Worm (Caenorhabditis elegans) whole organism, midembryonic: Measurements from ENCODE around the gene B0524.2.

Source experiments
- T22C8.4 ChIP-seq: fragments of 200-800 bp; sonication (Bioruptor generic); IDR thresholded peaks from 2 replicates; pipeline ENCODE4 v1.3.6; 2022; ENCODE audit warnings: missing genetic modification characterization, missing compliant biosample characterization
- flt-1 ChIP-seq: fragments of 200-800 bp; sonication (Bioruptor generic); IDR thresholded peaks from 2 replicates; pipeline ENCODE4 v1.3.6; 2022; ENCODE audit warnings: missing genetic modification characterization, missing compliant biosample characterization
- klf-2 ChIP-seq: fragments of 200-800 bp; sonication (Bioruptor generic); conservative IDR thresholded peaks from 2 replicates; pipeline ENCODE4 v1.3.6; 2022; ENCODE audit warnings: missing genetic modification reagents, missing genetic modification characterization, missing compliant biosample characterization
- ref-1 ChIP-seq: fragments of 200-800 bp; sonication (Bioruptor generic); conservative IDR thresholded peaks from 2 replicates; pipeline ENCODE4 v1.3.6; 2022; ENCODE audit warnings: missing genetic modification reagents, missing genetic modification characterization, missing compliant biosample characterization
- ztf-29 ChIP-seq: fragments of 200-800 bp; sonication (Bioruptor generic); IDR thresholded peaks from 2 replicates; pipeline ENCODE4 v1.3.6; 2022; ENCODE audit warnings: missing genetic modification reagents, missing genetic modification characterization, missing compliant biosample characterization

DNA sequence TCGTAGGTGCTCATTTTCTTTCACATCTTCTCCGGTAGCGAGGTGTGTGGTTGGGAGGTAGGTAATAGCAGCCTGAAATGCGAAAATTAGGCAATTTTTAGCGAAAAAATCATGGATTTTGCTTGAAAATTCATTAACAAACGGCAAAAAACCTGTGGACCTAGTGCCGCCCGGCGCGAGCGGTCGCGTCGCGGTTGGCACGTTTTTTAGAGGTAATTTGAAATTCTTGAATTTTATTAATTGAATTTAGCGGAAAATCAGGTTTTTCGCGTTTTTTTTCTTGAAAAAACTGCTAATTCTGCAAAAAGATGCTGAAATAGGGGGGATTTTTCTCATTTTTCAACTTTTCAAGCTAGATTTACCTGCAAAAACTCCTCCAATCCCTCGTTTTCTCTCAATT is 55.5 kb downstream of the B0524.2 start:
- TF ChIP-seq flt-1 (no peak), klf-2 (GFP tag; lab: Robert Waterston, UW) (no peak), ref-1 (GFP tag; lab: Robert Waterston, UW) (no peak), T22C8.4 (no peak), ztf-29 (GFP tag; lab: Robert Waterston, UW) (no peak)
